Fruit fly (Drosophila melanogaster): ENCODE measurements around the gene CG9231.

CG9231 gene

dm6 chr3L:19634788-19635448 lies 49.1 kb upstream of the CG9231 start (continued):
- TF ChIP-seq CG16779 (GFP tag; IDR thresholded peaks at IDR 0.05) (no peak), CG10959 (GFP tag; IDR thresholded peaks at IDR 0.05) (no peak), schlank (tag; optimal IDR thresholded peaks at IDR 0.05) (no peak), CG8944 (GFP tag; optimal IDR thresholded peaks at IDR 0.05) (no peak), fd102C (GFP tag; optimal IDR thresholded peaks at IDR 0.05) (no peak), CG5953 (GFP tag; IDR thresholded peaks at IDR 0.05) (no peak), Abd-B (GFP tag; optimal IDR thresholded peaks at IDR 0.05) (peak; percentile 86), Hr78 (GFP tag; optimal IDR thresholded peaks at IDR 0.05) (peak in 1 of 2 experiments; percentile 5), C15 (GFP tag; IDR thresholded peaks at IDR 0.05) (0 out of 3 replicates have a peak, but pooled peaks have one; percentile 50), Oaz (GFP tag; IDR thresholded peaks at IDR 0.05) (no peak), CG12391 (tag; optimal IDR thresholded peaks at IDR 0.05) (peak; percentile 82), Trl (optimal IDR thresholded peaks at IDR 0.05) (no peak), Trl (GFP tag; optimal IDR thresholded peaks at IDR 0.05) (no peak), CG31441 (GFP tag; IDR thresholded peaks at IDR 0.05) (peak; percentile 92), Fer2 (tag; optimal IDR thresholded peaks at IDR 0.05) (peak; percentile 79), tgo (GFP tag; IDR thresholded peaks at IDR 0.05) (peak; percentile 86), abd-A (tag; optimal IDR thresholded peaks at IDR 0.05) (no peak), CG16863 (GFP tag; optimal IDR thresholded peaks at IDR 0.05) (no peak), CG3065 (GFP tag; optimal IDR thresholded peaks at IDR 0.05) (no peak), odd (GFP tag; optimal IDR thresholded peaks at IDR 0.05) (peak; percentile 17), sens (GFP tag) (no peak), CG1233 (GFP tag; optimal IDR thresholded peaks at IDR 0.05) (peak; percentile 73), CG14860 (GFP tag; IDR thresholded peaks at IDR 0.05; ENCODE audit: partially characterized antibody) (no peak), CG4282 (GFP tag; optimal IDR thresholded peaks at IDR 0.05) (no peak), luna (GFP tag; optimal IDR thresholded peaks at IDR 0.05) (no peak), dimm (GFP tag; IDR thresholded peaks at IDR 0.05) (no peak), D (optimal IDR thresholded peaks at IDR 0.05) (no peak), D (GFP tag; optimal IDR thresholded peaks at IDR 0.05) (peak; percentile 64), tx (GFP tag; optimal IDR thresholded peaks at IDR 0.05) (no peak), knrl (GFP tag; IDR thresholded peaks at IDR 0.05; ENCODE audit: partially characterized antibody) (no peak), ATbp (GFP tag; optimal IDR thresholded peaks at IDR 0.05) (peak; percentile 33), psq (GFP tag; optimal IDR thresholded peaks at IDR 0.05) (peak; percentile 85), CG9932 (GFP tag; IDR thresholded peaks at IDR 0.05) (peak; percentile 79), CG9876 (GFP tag; optimal IDR thresholded peaks at IDR 0.05) (no peak), CG7271 (tag; optimal IDR thresholded peaks at IDR 0.05) (peak; percentile 82), nau (GFP tag; optimal IDR thresholded peaks at IDR 0.05) (no peak), br (optimal IDR thresholded peaks at IDR 0.05) (no peak), Ets97D (GFP tag; optimal IDR thresholded peaks at IDR 0.05) (no peak), slp2 (GFP tag; optimal IDR thresholded peaks at IDR 0.05) (no peak), bowl (GFP tag; IDR thresholded peaks at IDR 0.05) (no peak), CG7839 (tag; optimal IDR thresholded peaks at IDR 0.05) (peak; percentile 91), ash1 (GFP tag; optimal IDR thresholded peaks at IDR 0.05) (no peak), mam (GFP tag; optimal IDR thresholded peaks at IDR 0.05) (no peak), Sox100B (GFP tag; optimal IDR thresholded peaks at IDR 0.05) (peak; percentile 83), Fer3 (tag; optimal IDR thresholded peaks at IDR 0.05) (peak; percentile 85), Ptx1 (GFP tag; IDR thresholded peaks at IDR 0.05) (peak; percentile 89), CG4617 (GFP tag; optimal IDR thresholded peaks at IDR 0.05; ENCODE audit: borderline replicate concordance) (no peak), salm (tag; optimal IDR thresholded peaks at IDR 0.05) (no peak), Lim3 (GFP tag; IDR thresholded peaks at IDR 0.05) (no peak), exex (tag; optimal IDR thresholded peaks at IDR 0.05) (peak; percentile 52), CG10462 (GFP tag; optimal IDR thresholded peaks at IDR 0.05) (no peak), kay (GFP tag; optimal IDR thresholded peaks at IDR 0.05) (peak; percentile 68)

All from whole organism, embryonic.